Worm (Caenorhabditis elegans) whole organism, L4/young adult: ENCODE measurements around the gene F53C11.4.

ENCODE experiments used
- W03F9.2 ChIP-seq: fragments of 150-350 bp; optimal IDR thresholded peaks from 2 replicates; lab custom pipeline; 2014; ENCODE audit warnings: missing biosample characterization, missing genetic modification characterization
- him-1 ChIP-seq: sonication (generic microtip); optimal IDR thresholded peaks from 2 replicates; lab custom pipeline; 2016; ENCODE audit warnings: missing genotype, missing genetic modification reagents, missing genetic modification characterization, missing compliant biosample characterization

DNA sequence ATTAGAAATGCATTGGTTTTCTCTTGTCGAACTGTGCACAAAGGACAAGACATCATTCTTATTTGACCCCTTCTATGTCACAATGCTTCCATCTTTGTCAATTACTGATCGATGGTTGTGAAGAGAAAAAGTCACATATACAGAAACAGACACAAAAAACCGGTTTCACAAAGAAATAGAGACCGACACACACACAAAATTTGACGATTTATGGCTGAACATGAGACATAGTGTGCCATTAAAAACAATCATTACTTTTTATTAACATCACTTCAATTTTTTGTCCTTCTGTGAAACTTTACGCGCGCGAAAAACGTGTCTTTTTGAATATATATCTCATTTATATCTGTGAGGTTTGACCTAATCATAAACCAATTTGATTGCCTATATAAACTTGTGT lies 3.4 kb upstream of the F53C11.4 start:
- no peak for TF ChIP-seq W03F9.2 (tag; lab: Kevin White, UChicago)
- no peak for TF ChIP-seq him-1 (tag; lab: Kevin White, UChicago)
